Fruit fly (Drosophila melanogaster): ENCODE results near the gene Sfp24Bc.
A peak's percentile ranks its signal among the peaks of the same experiment; 100 is the strongest.

Gene Sfp24Bc

dm6 chr2L:3655698-3656105, 14.7 kb downstream of the Sfp24Bc start (continued):
- TF ChIP-seq CG5180 (GFP tag; optimal IDR thresholded peaks at IDR 0.05) (peak; percentile 92), Dad (GFP tag; optimal IDR thresholded peaks at IDR 0.05) (peak; percentile 97), corto (GFP tag; optimal IDR thresholded peaks at IDR 0.05) (peak; percentile 98), CG6854 (GFP tag; optimal IDR thresholded peaks at IDR 0.05) (peak; percentile 97), Ravus (GFP tag; IDR thresholded peaks at IDR 0.05) (peak; percentile 94), CG12155 (GFP tag; optimal IDR thresholded peaks at IDR 0.05) (peak; percentile 98), Sry-β (GFP tag; optimal IDR thresholded peaks at IDR 0.05) (peak; percentile 57), Mad (GFP tag; optimal IDR thresholded peaks at IDR 0.05) (peak; percentile 94), lbe (GFP tag; optimal IDR thresholded peaks at IDR 0.05) (peak; percentile 98), sob (GFP tag; IDR thresholded peaks at IDR 0.05) (peak; percentile 98), CG1647 (GFP tag; optimal IDR thresholded peaks at IDR 0.05) (peak; percentile 96), gt (GFP tag; IDR thresholded peaks at IDR 0.05) (peak; percentile 95), jigr1 (GFP tag; IDR thresholded peaks at IDR 0.05) (peak; percentile 93), CG4360 (GFP tag; IDR thresholded peaks at IDR 0.05) (peak; percentile 97), Chrac-16 (GFP tag; optimal IDR thresholded peaks at IDR 0.05) (peak; percentile 98), HLH54F (GFP tag; optimal IDR thresholded peaks at IDR 0.05) (peak; percentile 97), Nf-YB (GFP tag; optimal IDR thresholded peaks at IDR 0.05) (peak; percentile 89), E2f1 (GFP tag; IDR thresholded peaks at IDR 0.05) (peak; percentile 98), CG18599 (GFP tag; optimal IDR thresholded peaks at IDR 0.05) (peak; percentile 99), dysf (GFP tag; IDR thresholded peaks at IDR 0.05) (peak; percentile 99), trh (GFP tag; optimal IDR thresholded peaks at IDR 0.05) (peak; percentile 87), CG6791 (GFP tag; IDR thresholded peaks at IDR 0.05; ENCODE audit: partially characterized antibody) (no peak), HmgZ (tag; optimal IDR thresholded peaks at IDR 0.05) (peak; percentile 99), al (GFP tag; IDR thresholded peaks at IDR 0.05) (peak; percentile 96), hb (GFP tag; IDR thresholded peaks at IDR 0.05; ENCODE audit: partially characterized antibody) (no peak), disco-r (GFP tag; optimal IDR thresholded peaks at IDR 0.05) (peak; percentile 97), MESR4 (GFP tag; optimal IDR thresholded peaks at IDR 0.05) (peak; percentile 74), sens-2 (GFP tag; IDR thresholded peaks at IDR 0.05) (peak; percentile 96), ATbp (GFP tag; optimal IDR thresholded peaks at IDR 0.05) (peak; percentile 99), tin (GFP tag; optimal IDR thresholded peaks at IDR 0.05) (peak; percentile 98), run (tag; optimal IDR thresholded peaks at IDR 0.05) (peak; percentile 97), CG6175 (GFP tag; IDR thresholded peaks at IDR 0.05) (peak; percentile 96), lola (GFP tag; optimal IDR thresholded peaks at IDR 0.05) (peak in 1 of 3 experiments; percentile 95), wek (GFP tag; optimal IDR thresholded peaks at IDR 0.05) (peak; percentile 96), ftz-f1 (GFP tag; optimal IDR thresholded peaks at IDR 0.05) (peak; percentile 79), Camta (GFP tag; optimal IDR thresholded peaks at IDR 0.05) (peak; percentile 98), CG17186 (GFP tag; optimal IDR thresholded peaks at IDR 0.05) (peak; percentile 94), Six4 (GFP tag; optimal IDR thresholded peaks at IDR 0.05) (peak; percentile 98), CG10462 (GFP tag; optimal IDR thresholded peaks at IDR 0.05) (peak; percentile 96), Eip74EF (GFP tag; optimal IDR thresholded peaks at IDR 0.05) (peak in 1 of 2 experiments; percentile 98), mld (GFP tag; IDR thresholded peaks at IDR 0.05; ENCODE audit: partially characterized antibody) (no peak), amos (GFP tag; IDR thresholded peaks at IDR 0.05; ENCODE audit: partially characterized antibody) (no peak), Ada2b (GFP tag; IDR thresholded peaks at IDR 0.05) (peak; percentile 98), bab2 (GFP tag; optimal IDR thresholded peaks at IDR 0.05) (peak; percentile 98), CG11247 (GFP tag; IDR thresholded peaks at IDR 0.05) (peak; percentile 96), CG33557 (GFP tag; optimal IDR thresholded peaks at IDR 0.05) (peak; percentile 97), Poxn (GFP tag; IDR thresholded peaks at IDR 0.05) (peak; percentile 93), Bdp1 (GFP tag; optimal IDR thresholded peaks at IDR 0.05) (peak; percentile 91), Lim3 (GFP tag; IDR thresholded peaks at IDR 0.05) (peak; percentile 92), bsh (GFP tag; optimal IDR thresholded peaks at IDR 0.05) (peak; percentile 97 to 99)
